Worm (Caenorhabditis elegans): Measurements from ENCODE around the gene aat-8.

DNA sequence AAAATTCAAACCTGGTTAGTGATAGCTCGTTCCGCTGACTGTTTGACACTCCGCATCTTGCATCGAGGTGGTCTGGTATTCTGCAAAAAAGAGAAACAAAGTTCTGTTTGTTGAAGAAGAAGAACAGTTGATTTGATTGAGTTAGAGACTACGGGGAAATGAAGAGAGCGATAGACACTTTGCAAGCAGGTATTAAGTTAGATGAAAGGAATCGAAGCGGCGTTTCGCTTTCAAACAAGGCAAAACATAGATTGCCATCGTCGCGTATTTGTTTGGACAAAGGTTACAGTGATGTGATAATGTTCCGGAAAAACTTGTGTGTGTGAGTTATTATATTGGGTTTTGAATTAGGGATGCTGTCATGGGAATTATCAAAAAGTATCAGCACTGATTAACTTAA, 47.6 kb downstream of the aat-8 start:
- TF ChIP-seq ahr-1 (tag; optimal IDR thresholded peaks at IDR 0.05) (no peak), zip-5 (tag; optimal IDR thresholded peaks at IDR 0.05) (no peak)

Data from whole organism, late embryonic.